Worm (Caenorhabditis elegans) whole organism, early embryonic: ENCODE results near the gene lipl-4.

Experiments
- ama-1 ChIP-seq: fragments of 150-350 bp; optimal IDR thresholded peaks from 2 replicates; lab custom pipeline; 2014
- ets-7 ChIP-seq: sonication (generic microtip); optimal IDR thresholded peaks from 2 replicates; lab custom pipeline; 2016; ENCODE audit warnings: missing genotype, missing genetic modification characterization, missing compliant biosample characterization
- hmbx-1 ChIP-seq: sonication (generic microtip); optimal IDR thresholded peaks from 2 replicates; lab custom pipeline; 2016; ENCODE audit warnings: mild to moderate bottlenecking, missing genetic modification characterization, missing compliant biosample characterization
- hnd-1 ChIP-seq: sonication (generic microtip); optimal IDR thresholded peaks from 2 replicates; lab custom pipeline; 2016; ENCODE audit warnings: missing genetic modification characterization, missing compliant biosample characterization

DNA sequence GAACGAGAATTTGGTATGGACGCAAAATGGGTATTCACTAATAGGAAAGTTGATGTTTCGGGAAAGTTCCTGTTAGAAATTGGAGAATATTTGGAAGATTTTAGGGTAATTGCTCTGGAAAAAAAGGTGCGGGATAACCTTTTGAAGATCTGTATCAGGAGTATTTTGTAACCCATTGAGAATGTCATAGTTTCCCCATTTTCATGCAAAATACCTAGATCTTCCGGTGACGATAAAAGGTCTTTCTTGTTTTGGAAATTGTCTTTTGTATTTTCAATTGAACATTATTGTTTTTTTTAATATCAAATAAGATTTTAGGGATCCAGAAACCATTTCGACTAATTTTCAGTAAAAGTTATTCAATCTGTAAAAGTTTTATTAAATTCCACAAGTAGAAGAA lies 11.6 kb downstream of the lipl-4 start, which contains the start of gene spp-19:
- TF ChIP-seq ama-1 (lab: Kevin White, UChicago) (no peak), hnd-1 (tag; lab: Kevin White, UChicago) (no peak), hmbx-1 (tag; lab: Kevin White, UChicago) (no peak), ets-7 (no peak)
